Worm (Caenorhabditis elegans): ENCODE results near the gene col-40.
A peak's percentile ranks its signal among the peaks of the same experiment; 100 is the strongest.

Gene col-40

ce11 chrII:1110901-1111300 is 4.1 kb upstream of the col-40 start, which contains the start of gene lips-11:
Gene lips-11 (minus strand): TSS chrII:1111001.
- TF ChIP-seq nhr-11 (tag; optimal IDR thresholded peaks at IDR 0.05), result no peak
- no peak for TF ChIP-seq hpl-2 (GFP tag; optimal IDR thresholded peaks at IDR 0.05)
- TF ChIP-seq elt-2 (tag; optimal IDR thresholded peaks at IDR 0.05), result peak; percentile 59

ce11 chrII:1105291-1105690 is 1.5 kb downstream of the col-40 start:
- TF ChIP-seq ceh-8 (GFP tag; optimal IDR thresholded peaks at IDR 0.05) (peak; percentile 71), fkh-10 (GFP tag; optimal IDR thresholded peaks at IDR 0.05) (no peak)

- no peak for TF ChIP-seq efl-1 (optimal IDR thresholded peaks at IDR 0.05)
- peak in 1 of 2 experiments; percentile 9 for TF ChIP-seq efl-1 (GFP tag; optimal IDR thresholded peaks at IDR 0.05 in 1 of 2)
- no peak for TF ChIP-seq skn-1 (tag; optimal IDR thresholded peaks at IDR 0.05)
Observed at ce11 chrII:1104409-1104808, 2.4 kb downstream of the col-40 start, which contains the start of gene T13B5.9. Gene T13B5.9 (minus strand): TSS chrII:1104509.

ce11 chrII:1103484-1104100 is 3.2 kb downstream of the col-40 start:
- TF ChIP-seq ceh-90 (tag; optimal IDR thresholded peaks at IDR 0.05) (no peak), ztf-4 (tag; optimal IDR thresholded peaks at IDR 0.05) (no peak), nhr-77 (tag; optimal IDR thresholded peaks at IDR 0.05) (no peak), mef-2 (tag; optimal IDR thresholded peaks at IDR 0.05) (no peak), Y116A8C.19 (tag; optimal IDR thresholded peaks at IDR 0.05; ENCODE audit: borderline replicate concordance) (no peak), mdl-1 (tag; optimal IDR thresholded peaks at IDR 0.05) (peak in 1 of 2 experiments; percentile 31), efl-1 (optimal IDR thresholded peaks at IDR 0.05) (no peak), efl-1 (GFP tag; optimal IDR thresholded peaks at IDR 0.05 in 1 of 2) (peak in 1 of 2 experiments; percentile 76), C04F5.9 (tag; optimal IDR thresholded peaks at IDR 0.05) (no peak), snpc-4 (tag; optimal IDR thresholded peaks at IDR 0.05) (no peak), lin-15B (tag; optimal IDR thresholded peaks at IDR 0.05) (no peak), elt-3 (tag; optimal IDR thresholded peaks at IDR 0.05) (no peak), nhr-12 (tag; optimal IDR thresholded peaks at IDR 0.05) (no peak), aha-1 (tag; optimal IDR thresholded peaks at IDR 0.05) (no peak), nhr-71 (tag; optimal IDR thresholded peaks at IDR 0.05) (no peak), pqm-1 (tag; optimal IDR thresholded peaks at IDR 0.05) (peak; percentile 99), efl-3 (GFP tag; optimal IDR thresholded peaks at IDR 0.05) (no peak), ztf-11 (tag; optimal IDR thresholded peaks at IDR 0.05) (no peak), hlh-4 (tag; optimal IDR thresholded peaks at IDR 0.05) (no peak), blmp-1 (tag; optimal IDR thresholded peaks at IDR 0.05) (no peak), jun-1 (tag; optimal IDR thresholded peaks at IDR 0.05) (peak; percentile 91), C34B4.2 (tag; optimal IDR thresholded peaks at IDR 0.05) (no peak), unc-30 (tag; optimal IDR thresholded peaks at IDR 0.05) (no peak), ceh-82 (tag; optimal IDR thresholded peaks at IDR 0.05) (no peak), nhr-47 (tag; optimal IDR thresholded peaks at IDR 0.05) (no peak), ceh-8 (GFP tag; optimal IDR thresholded peaks at IDR 0.05) (no peak), unc-86 (tag; optimal IDR thresholded peaks at IDR 0.05) (no peak), hpl-2 (GFP tag; optimal IDR thresholded peaks at IDR 0.05) (no peak), lin-35 (GFP tag; optimal IDR thresholded peaks at IDR 0.05) (peak in 1 of 2 experiments; percentile 58), lin-39 (tag; optimal IDR thresholded peaks at IDR 0.05) (no peak), egl-13 (tag; optimal IDR thresholded peaks at IDR 0.05) (peak; percentile 27), ceh-63 (GFP tag; optimal IDR thresholded peaks at IDR 0.05) (no peak), ama-1 (optimal IDR thresholded peaks at IDR 0.05) (no peak), zag-1 (tag; optimal IDR thresholded peaks at IDR 0.05) (no peak), snu-23 (GFP tag; optimal IDR thresholded peaks at IDR 0.05) (no peak), lsy-2 (tag; optimal IDR thresholded peaks at IDR 0.05) (peak in 1 of 2 experiments; percentile 18), sox-4 (tag; optimal IDR thresholded peaks at IDR 0.05) (no peak), dpl-1 (GFP tag; optimal IDR thresholded peaks at IDR 0.05) (no peak), skn-1 (tag; optimal IDR thresholded peaks at IDR 0.05) (no peak), fkh-8 (tag; optimal IDR thresholded peaks at IDR 0.05) (no peak), elt-2 (tag; optimal IDR thresholded peaks at IDR 0.05) (peak; percentile 100), nhr-19 (GFP tag; conservative IDR thresholded peaks at IDR 0.05) (no peak), F16B12.6 (tag; optimal IDR thresholded peaks at IDR 0.05) (no peak), nhr-237 (tag; optimal IDR thresholded peaks at IDR 0.05) (no peak), sptf-1 (tag; optimal IDR thresholded peaks at IDR 0.05) (no peak)
